Worm (Caenorhabditis elegans): ENCODE measurements around the gene npr-9.

The npr-9 gene

DNA sequence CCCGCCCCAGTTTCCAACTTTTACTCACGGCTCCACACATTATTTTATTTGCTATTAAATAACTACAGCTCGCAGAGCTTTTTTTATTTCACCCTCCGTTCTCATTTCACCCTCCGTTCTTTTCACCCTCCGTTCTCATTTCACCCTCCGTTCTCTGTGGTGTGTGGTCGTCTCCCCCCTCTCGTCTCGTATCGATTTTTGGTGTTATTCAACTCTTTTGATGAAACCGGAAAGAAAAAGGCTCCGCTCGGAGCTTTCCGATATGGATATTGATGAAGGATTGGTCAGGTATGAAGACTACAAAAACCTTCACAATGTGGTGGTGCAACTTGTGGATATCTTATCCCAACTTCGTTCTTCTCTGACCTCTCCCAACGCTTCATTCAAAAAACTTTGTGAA, 39.0 kb upstream of the npr-9 start:
- no peak for TF ChIP-seq snpc-4 (tag; optimal IDR thresholded peaks at IDR 0.05)
- no peak for TF ChIP-seq dpl-1 (GFP tag; optimal IDR thresholded peaks at IDR 0.05)
- no peak for TF ChIP-seq D1046.2 (GFP tag; IDR thresholded peaks at IDR 0.05)
- TF ChIP-seq fos-1 (tag; optimal IDR thresholded peaks at IDR 0.05), result no peak
- no peak for TF ChIP-seq Y75B8A.6 (GFP tag; IDR thresholded peaks at IDR 0.05)
- no peak for TF ChIP-seq daf-12 (tag; optimal IDR thresholded peaks at IDR 0.05)
- no peak for TF ChIP-seq zag-1 (tag; optimal IDR thresholded peaks at IDR 0.05)

DNA sequence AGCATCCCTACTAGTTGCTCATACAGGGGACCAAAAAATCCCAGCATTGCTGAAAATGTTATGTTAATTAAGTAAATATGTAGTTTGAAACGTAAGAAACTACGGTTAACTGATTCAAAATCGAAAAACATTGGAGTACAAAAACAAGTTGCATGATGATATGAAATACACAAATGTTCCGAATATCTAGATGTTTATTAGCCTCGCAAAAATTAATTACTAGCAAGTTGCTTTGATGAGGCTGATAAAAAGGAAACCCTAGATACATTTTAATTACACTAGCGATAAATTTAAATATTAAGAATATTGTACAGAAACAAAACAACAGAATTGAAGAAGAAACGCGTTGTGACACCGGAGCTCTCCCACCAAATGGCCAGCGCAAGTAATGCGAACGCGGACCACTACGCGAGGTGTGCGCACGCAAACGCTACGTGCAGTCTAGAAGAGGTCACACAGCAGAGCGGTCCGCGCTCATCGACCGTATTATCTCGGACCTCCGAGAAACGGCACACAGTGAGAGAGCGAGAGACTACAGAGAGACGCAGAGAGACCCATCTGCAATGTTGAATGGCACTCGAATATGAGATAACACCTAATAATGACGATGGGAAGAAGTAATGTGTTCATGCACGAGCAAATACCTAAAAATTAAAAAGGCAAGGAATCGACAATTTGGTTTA, 32.7 kb upstream of the npr-9 start, which contains the start of gene inx-2:
Gene inx-2 (minus strand): TSS at position 51 of the 683 bp plus-strand sequence.
- no peak for TF ChIP-seq lsy-2 (tag; optimal IDR thresholded peaks at IDR 0.05)
- TF ChIP-seq dmd-8 (GFP tag; IDR thresholded peaks at IDR 0.05), result 0 out of 2 replicates have a peak, but pooled peaks have one; percentile 32
- no peak for TF ChIP-seq nhr-48 (tag; optimal IDR thresholded peaks at IDR 0.05)
- TF ChIP-seq set-16 (GFP tag; IDR thresholded peaks at IDR 0.05), result 0 out of 2 replicates have a peak, but pooled peaks have one; percentile 26

DNA sequence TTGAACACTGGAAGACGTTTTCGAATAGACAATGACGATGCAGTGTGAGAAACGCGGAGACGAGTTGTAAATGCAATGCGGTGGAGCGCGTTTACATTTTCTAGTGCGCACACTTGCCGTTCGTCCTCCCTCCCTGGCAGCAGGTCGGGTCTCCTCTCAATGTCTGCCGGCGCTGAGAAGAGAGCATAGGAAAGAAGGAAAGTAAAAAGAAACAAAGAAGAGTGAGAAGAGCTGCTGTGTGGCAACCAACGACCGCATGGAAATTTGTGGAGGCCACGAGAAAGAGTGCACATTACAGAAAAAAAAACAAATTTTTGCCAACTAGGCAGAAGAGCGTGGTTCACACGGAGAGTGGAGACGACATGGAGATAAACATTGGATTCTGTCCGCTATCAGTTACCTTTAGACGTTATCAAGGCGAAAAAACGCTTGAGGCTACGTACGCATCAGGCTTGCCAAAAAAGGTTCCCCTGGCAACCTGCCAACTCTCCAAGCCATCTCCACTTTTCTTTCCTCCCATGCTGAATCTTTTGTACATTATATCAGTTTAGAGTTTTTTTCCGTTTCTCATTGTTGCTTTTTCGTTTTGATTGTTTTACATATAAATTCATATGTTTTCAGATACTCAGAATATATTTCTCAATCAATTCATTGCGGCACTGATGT, 29.7 kb upstream of the npr-9 start, which contains the start of the genes snrp-40.1 and F08G12.3:
Gene snrp-40.1 (minus strand): TSS at position 143 of the 666 bp plus-strand sequence.
Gene F08G12.3 (plus strand): TSS at position 616 of the 666 bp plus-strand sequence.
- TF ChIP-seq ama-1 (optimal IDR thresholded peaks at IDR 0.05), result no peak
- TF ChIP-seq zip-2 (tag; optimal IDR thresholded peaks at IDR 0.05), result no peak
- peak; percentile 28 for TF ChIP-seq lin-13 (GFP tag; optimal IDR thresholded peaks at IDR 0.05)
- TF ChIP-seq zfp-3 (GFP tag; conservative IDR thresholded peaks at IDR 0.05), result no peak
- TF ChIP-seq nhr-48 (tag; optimal IDR thresholded peaks at IDR 0.05), result peak; percentile 68
- no peak for TF ChIP-seq unc-39 (tag; optimal IDR thresholded peaks at IDR 0.05)
- peak; percentile 88 for TF ChIP-seq mes-2 (tag; optimal IDR thresholded peaks at IDR 0.05; ENCODE audit: poor library complexity, severe bottlenecking)
- TF ChIP-seq nhr-102 (tag; optimal IDR thresholded peaks at IDR 0.05), result peak; percentile 28
- TF ChIP-seq hmg-1.1 (GFP tag; IDR thresholded peaks at IDR 0.05), result peak; percentile 92
- TF ChIP-seq hif-1 (tag; optimal IDR thresholded peaks at IDR 0.05), result peak in 1 of 2 experiments; percentile 75
- TF ChIP-seq nhr-6 (tag; optimal IDR thresholded peaks at IDR 0.05), result peak; percentile 86
- TF ChIP-seq nhr-77 (tag; optimal IDR thresholded peaks at IDR 0.05), result peak; percentile 78
- no peak for TF ChIP-seq ZK337.2 (GFP tag; IDR thresholded peaks at IDR 0.05)
- peak; percentile 14 for TF ChIP-seq T20F7.1 (GFP tag; optimal IDR thresholded peaks at IDR 0.05)
- peak; percentile 79 for TF ChIP-seq dmd-6 (GFP tag; IDR thresholded peaks at IDR 0.05)
- TF ChIP-seq ceh-32 (tag; optimal IDR thresholded peaks at IDR 0.05; ENCODE audit: poor library complexity), result no peak
- peak; percentile 94 for TF ChIP-seq mep-1 (tag; optimal IDR thresholded peaks at IDR 0.05)
- no peak for TF ChIP-seq Y75B8A.6 (GFP tag; IDR thresholded peaks at IDR 0.05)
- peak; percentile 53 to 85 for TF ChIP-seq lsy-2 (tag; optimal IDR thresholded peaks at IDR 0.05)
- TF ChIP-seq T26A8.4 (GFP tag; IDR thresholded peaks at IDR 0.05), result peak; percentile 51; the same call in 1 of the 2 replicates
- peak; percentile 14 for TF ChIP-seq jun-1 (tag; optimal IDR thresholded peaks at IDR 0.05)
- TF ChIP-seq nhr-111 (GFP tag; optimal IDR thresholded peaks at IDR 0.05), result no peak
- peak; percentile 89 for TF ChIP-seq rbr-2 (tag; optimal IDR thresholded peaks at IDR 0.05)
- peak; percentile 30; the same call in 1 of the 2 replicates for TF ChIP-seq vab-7 (GFP tag; IDR thresholded peaks at IDR 0.05)
- peak; percentile 89 for TF ChIP-seq dve-1 (tag; optimal IDR thresholded peaks at IDR 0.05; ENCODE audit: insufficient read depth)
- no peak for TF ChIP-seq Y5F2A.4 (GFP tag; optimal IDR thresholded peaks at IDR 0.05)
- peak; percentile 94 for TF ChIP-seq nhr-11 (tag; optimal IDR thresholded peaks at IDR 0.05)
- peak; percentile 99 for TF ChIP-seq aha-1 (tag)
- TF ChIP-seq nhr-10 (tag; optimal IDR thresholded peaks at IDR 0.05), result no peak
- TF ChIP-seq zag-1 (tag; optimal IDR thresholded peaks at IDR 0.05), result no peak
- TF ChIP-seq lin-38 (GFP tag; IDR thresholded peaks at IDR 0.05), result peak; percentile 93
- TF ChIP-seq F44E2.7 (GFP tag; IDR thresholded peaks at IDR 0.05), result no peak
- TF ChIP-seq ceh-28 (tag; optimal IDR thresholded peaks at IDR 0.05), result no peak
- no peak for TF ChIP-seq cey-2 (tag; optimal IDR thresholded peaks at IDR 0.05; ENCODE audit: borderline replicate concordance, insufficient read depth)
- TF ChIP-seq egl-27 (tag; optimal IDR thresholded peaks at IDR 0.05), result no peak
- peak; percentile 47; the same call in 1 of the 2 replicates for TF ChIP-seq arid-1 (GFP tag; conservative IDR thresholded peaks at IDR 0.05)
- peak; percentile 71 for TF ChIP-seq nhr-25 (tag; optimal IDR thresholded peaks at IDR 0.05; ENCODE audit: borderline replicate concordance, insufficient read depth)
